Worm (Caenorhabditis elegans): ENCODE measurements around the gene ttr-38.
A peak's percentile ranks its signal among the peaks of the same experiment; 100 is the strongest.

Gene ttr-38

DNA sequence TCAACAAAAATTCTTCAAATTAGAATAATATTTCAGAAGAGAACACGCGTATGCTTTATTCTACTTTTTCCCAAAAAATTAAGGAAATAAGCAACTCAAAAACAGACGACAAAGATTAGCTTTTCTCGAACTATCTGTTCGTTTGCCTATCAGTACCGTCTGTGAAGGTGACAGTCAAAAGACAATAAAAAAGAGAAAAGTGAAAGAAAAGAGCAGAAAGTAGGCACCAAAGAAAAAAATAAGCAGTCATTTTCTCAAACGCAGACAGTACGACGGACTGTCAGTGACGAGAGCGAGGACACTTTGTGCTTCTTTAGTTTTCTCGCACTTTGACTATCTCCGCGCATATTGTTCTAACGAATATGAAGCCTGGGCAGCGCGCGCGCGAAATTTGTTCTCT is 47.8 kb downstream of the ttr-38 start (continued):
- TF ChIP-seq F10E7.11 (tag; optimal IDR thresholded peaks at IDR 0.05) (no peak), somi-1 (GFP tag; optimal IDR thresholded peaks at IDR 0.05) (no peak)

DNA sequence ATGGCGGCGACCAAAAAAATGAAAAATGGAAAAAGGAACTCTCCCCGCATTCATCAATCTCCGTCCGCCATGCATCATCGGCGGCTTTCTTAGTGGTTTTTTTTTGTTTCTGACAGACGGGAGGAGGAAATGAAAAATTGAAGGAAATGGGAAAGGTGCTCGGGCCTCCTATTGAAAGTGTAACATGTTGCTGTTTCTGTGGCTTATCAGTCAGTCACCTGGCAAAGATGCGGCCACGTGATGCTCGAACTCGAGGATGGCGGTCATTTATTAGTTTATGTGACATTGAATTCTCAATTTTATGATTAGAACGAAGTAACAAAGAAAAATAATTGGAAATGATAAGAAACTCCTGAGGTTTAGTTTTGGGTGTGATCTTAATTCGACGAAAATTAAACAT is 49.7 kb downstream of the ttr-38 start:
- TF ChIP-seq snpc-3.4 (tag; optimal IDR thresholded peaks at IDR 0.05) (peak; percentile 0), K11D2.4 (GFP tag; IDR thresholded peaks at IDR 0.05) (peak; percentile 54; the same call in 1 of the 2 replicates), tlf-1 (GFP tag; optimal IDR thresholded peaks at IDR 0.05) (peak; percentile 29), B0336.3 (GFP tag; IDR thresholded peaks at IDR 0.05) (peak; percentile 44; the same call in 1 of the 2 replicates), athp-1 (tag; optimal IDR thresholded peaks at IDR 0.05) (no peak), mxl-1 (tag; optimal IDR thresholded peaks at IDR 0.05) (no peak), F55B11.4 (tag; optimal IDR thresholded peaks at IDR 0.05; ENCODE audit: borderline replicate concordance, insufficient read depth) (no peak), pha-4 (tag; optimal IDR thresholded peaks at IDR 0.05) (peak; percentile 71), C06A6.2 (GFP tag; conservative IDR thresholded peaks at IDR 0.05) (no peak), atf-7 (tag; optimal IDR thresholded peaks at IDR 0.05) (peak; percentile 61), ztf-22 (GFP tag; optimal IDR thresholded peaks at IDR 0.05) (peak; percentile 16), tbx-9 (tag; optimal IDR thresholded peaks at IDR 0.05; ENCODE audit: borderline replicate concordance) (no peak), ama-1 (optimal IDR thresholded peaks at IDR 0.05) (no peak), ama-1 (GFP tag; optimal IDR thresholded peaks at IDR 0.05) (no peak), ZK185.1 (tag; optimal IDR thresholded peaks at IDR 0.05; ENCODE audit: poor library complexity, severe bottlenecking) (no peak), Y53G8AR.9 (GFP tag; conservative IDR thresholded peaks at IDR 0.05) (0 out of 2 replicates have a peak, but pooled peaks have one; percentile 29), mes-4 (tag; optimal IDR thresholded peaks at IDR 0.05) (no peak), pbrm-1 (GFP tag; IDR thresholded peaks at IDR 0.05) (0 out of 2 replicates have a peak, but pooled peaks have one; percentile 27), let-607 (tag; optimal IDR thresholded peaks at IDR 0.05) (peak in 1 of 2 experiments; percentile 32), Y79H2A.3 (GFP tag; conservative IDR thresholded peaks at IDR 0.05) (no peak), ztf-26 (tag; optimal IDR thresholded peaks at IDR 0.05) (no peak), ceh-40 (GFP tag; IDR thresholded peaks at IDR 0.05) (no peak), F22D6.2 (tag; optimal IDR thresholded peaks at IDR 0.05) (peak; percentile 30), madf-10 (tag; optimal IDR thresholded peaks at IDR 0.05) (peak; percentile 40), cebp-1 (GFP tag; IDR thresholded peaks at IDR 0.05) (peak; percentile 35; the same call in 1 of the 2 replicates), cebp-1 (tag; optimal IDR thresholded peaks at IDR 0.05) (peak; percentile 69), let-526 (GFP tag; IDR thresholded peaks at IDR 0.05) (peak; percentile 46; the same call in 1 of the 2 replicates), nfyb-1 (GFP tag; IDR thresholded peaks at IDR 0.05) (peak; percentile 46; the same call in 1 of the 2 replicates), nhr-90 (tag; optimal IDR thresholded peaks at IDR 0.05) (peak; percentile 3), Y56A3A.18 (GFP tag; IDR thresholded peaks at IDR 0.05) (peak; percentile 13; the same call in 1 of the 2 replicates), lin-35 (GFP tag; optimal IDR thresholded peaks at IDR 0.05) (no peak), attf-5 (GFP tag; optimal IDR thresholded peaks at IDR 0.05) (no peak), lsy-27 (tag; optimal IDR thresholded peaks at IDR 0.05; ENCODE audit: borderline replicate concordance, insufficient read depth) (no peak), rpc-1 (optimal IDR thresholded peaks at IDR 0.05) (no peak), rpc-1 (tag; optimal IDR thresholded peaks at IDR 0.05) (no peak), nhr-80 (tag; optimal IDR thresholded peaks at IDR 0.05) (peak; percentile 91), bed-2 (GFP tag; IDR thresholded peaks at IDR 0.05) (no peak), ztf-25 (GFP tag; IDR thresholded peaks at IDR 0.05) (no peak), rec-8 (tag; optimal IDR thresholded peaks at IDR 0.05) (no peak), lin-40 (tag; optimal IDR thresholded peaks at IDR 0.05) (no peak), sdz-38 (tag; optimal IDR thresholded peaks at IDR 0.05) (no peak), dox-1 (GFP tag; IDR thresholded peaks at IDR 0.05) (peak; percentile 40; the same call in 1 of the 2 replicates), nhr-27 (tag; optimal IDR thresholded peaks at IDR 0.05) (no peak), F57A8.1 (GFP tag; optimal IDR thresholded peaks at IDR 0.05) (no peak), tbp1 (GFP tag; optimal IDR thresholded peaks at IDR 0.05) (peak; percentile 27)

Measured in whole organism, young adult.